Worm (Caenorhabditis elegans) whole organism, late embryonic: ENCODE measurements around the gene nlp-52.

Experiments
- C38D4.7 ChIP-seq: fragments of 200-800 bp; sonication (Bioruptor generic); optimal IDR thresholded peaks from 2 replicates; lab custom pipeline; 2018; ENCODE audit warnings: mild to moderate bottlenecking, missing genetic modification characterization, moderate library complexity, missing compliant biosample characterization
- ama-1 ChIP-seq: fragments of 150-350 bp; optimal IDR thresholded peaks from 2 replicates; lab custom pipeline; 2014
- ceh-19 ChIP-seq: fragments of 200-800 bp; sonication (Bioruptor generic); optimal IDR thresholded peaks from 2 replicates; lab custom pipeline; 2018; ENCODE audit warnings: mild to moderate bottlenecking, missing genetic modification characterization, missing compliant biosample characterization
- ceh-34 ChIP-seq: sonication (generic microtip); optimal IDR thresholded peaks from 2 replicates; lab custom pipeline; 2016; ENCODE audit warnings: mild to moderate bottlenecking, missing genetic modification characterization, missing compliant biosample characterization
- dmd-4 ChIP-seq: sonication (generic microtip); optimal IDR thresholded peaks from 2 replicates; lab custom pipeline; 2016; ENCODE audit warnings: borderline replicate concordance, missing genetic modification characterization, missing compliant biosample characterization
- dve-1 ChIP-seq: sonication (generic microtip); optimal IDR thresholded peaks from 2 replicates; lab custom pipeline; 2017; ENCODE audit warnings: antibody characterized with exemption, mild to moderate bottlenecking, missing genetic modification characterization, missing compliant biosample characterization
- lin-11 ChIP-seq: fragments of 200-800 bp; sonication (Bioruptor generic); optimal IDR thresholded peaks from 2 replicates; lab custom pipeline; 2018; ENCODE audit warnings: mild to moderate bottlenecking, missing genetic modification characterization, missing compliant biosample characterization
- nfya-1 ChIP-seq: sonication (generic microtip); optimal IDR thresholded peaks from 2 replicates; lab custom pipeline; 2017; ENCODE audit warnings: missing genetic modification characterization, mild to moderate bottlenecking, missing compliant biosample characterization, antibody characterized with exemption, moderate library complexity
- nhr-11 ChIP-seq: fragments of 150-350 bp; optimal IDR thresholded peaks from 2 replicates; lab custom pipeline; 2014; ENCODE audit warnings: missing biosample characterization, missing genetic modification characterization
- odd-2 ChIP-seq: sonication (generic microtip); optimal IDR thresholded peaks from 2 replicates; lab custom pipeline; 2017; ENCODE audit warnings: antibody characterized with exemption, mild to moderate bottlenecking, missing genetic modification characterization, missing compliant biosample characterization
- rnt-1 ChIP-seq: sonication (generic microtip); optimal IDR thresholded peaks from 2 replicates; lab custom pipeline; 2016; ENCODE audit warnings: missing genetic modification characterization, missing compliant biosample characterization
- syd-9 ChIP-seq: sonication (generic microtip); optimal IDR thresholded peaks from 2 replicates; lab custom pipeline; 2016; ENCODE audit warnings: mild to moderate bottlenecking, missing genetic modification characterization, moderate library complexity, missing compliant biosample characterization
- tbx-7 ChIP-seq: sonication (generic microtip); optimal IDR thresholded peaks from 2 replicates; lab custom pipeline; 2016; ENCODE audit warnings: missing genotype, missing genetic modification characterization, missing compliant biosample characterization

DNA sequence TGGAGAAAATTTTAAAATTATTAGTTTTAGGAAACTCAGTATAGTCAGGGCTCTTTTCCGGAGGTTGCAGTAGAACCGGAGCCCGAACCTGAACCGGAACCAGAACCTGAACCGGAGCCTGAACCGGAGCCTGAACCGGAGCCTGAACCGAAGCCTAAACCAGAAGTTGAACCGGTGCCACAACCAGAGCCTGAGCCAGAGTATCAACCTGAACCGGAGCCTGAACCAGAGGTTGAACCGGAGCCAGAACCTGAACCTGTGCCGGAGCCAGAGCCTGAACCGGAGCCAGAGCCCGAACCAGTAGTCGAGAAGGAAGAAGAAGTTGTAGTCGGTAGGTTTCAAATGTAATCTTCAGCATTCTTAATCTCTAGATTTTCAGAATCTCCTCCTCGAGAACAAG is 7.0 kb downstream of the nlp-52 start:
- TF ChIP-seq ceh-19 (GFP tag; lab: Kevin White, UChicago) (no peak), nhr-11 (no peak), dve-1 (tag; lab: Kevin White, UChicago) (no peak), ama-1 (lab: Kevin White, UChicago) (no peak), nfya-1 (tag; lab: Kevin White, UChicago) (no peak), dmd-4 (tag; lab: Kevin White, UChicago) (no peak), lin-11 (tag; lab: Kevin White, UChicago) (no peak), syd-9 (tag; lab: Kevin White, UChicago) (no peak), C38D4.7 (GFP tag; lab: Kevin White, UChicago) (no peak), tbx-7 (no peak), ceh-34 (tag; lab: Kevin White, UChicago) (no peak), rnt-1 (no peak), odd-2 (no peak)
